Worm (Caenorhabditis elegans) whole organism, L1 larva: Measurements from ENCODE around the gene F59B10.6.

Source experiments
- ceh-8 ChIP-seq: fragments of 200-800 bp; sonication (Bioruptor generic); optimal IDR thresholded peaks from 2 replicates; lab custom pipeline; 2018; ENCODE audit warnings: mild to moderate bottlenecking, missing genetic modification characterization, moderate library complexity, missing compliant biosample characterization
- elt-3 ChIP-seq, 6 experiments: fragments of 150-350 bp in 1 of 6; sonication (generic microtip); optimal IDR thresholded peaks; 2 replicates each; lab custom pipeline; 2017 to 2018; ENCODE audit warnings: missing biosample characterization in 6 of 6, missing genetic modification characterization in 6 of 6, inconsistent platforms in 1 of 6
- fkh-10 ChIP-seq: sonication (generic microtip); optimal IDR thresholded peaks from 2 replicates; lab custom pipeline; 2017; ENCODE audit warnings: missing biosample characterization, missing genetic modification reagents, missing genetic modification characterization
- fos-1 ChIP-seq: fragments of 150-350 bp; optimal IDR thresholded peaks from 2 replicates; lab custom pipeline; 2014; ENCODE audit warnings: missing biosample characterization, missing genetic modification characterization
- grh-1 ChIP-seq: fragments of 200-800 bp; sonication (Bioruptor generic); IDR thresholded peaks from 2 replicates; pipeline ENCODE4 v1.3.6; 2022; ENCODE audit warnings: missing genetic modification reagents, missing genetic modification characterization, missing compliant biosample characterization
- lir-3 ChIP-seq: sonication (generic microtip); optimal IDR thresholded peaks from 2 replicates; lab custom pipeline; 2016; ENCODE audit warnings: mild to moderate bottlenecking, missing genetic modification characterization, moderate library complexity, missing compliant biosample characterization; ENCODE audit not compliant: poor library complexity
- nhr-12 ChIP-seq: sonication (generic microtip); optimal IDR thresholded peaks from 2 replicates; lab custom pipeline; 2017; ENCODE audit warnings: missing biosample characterization, missing genetic modification characterization
- nhr-28 ChIP-seq: fragments of 150-350 bp; optimal IDR thresholded peaks from 2 replicates; lab custom pipeline; 2014; ENCODE audit warnings: missing biosample characterization, missing genetic modification characterization
- rnt-1 ChIP-seq: sonication (generic microtip); optimal IDR thresholded peaks from 2 replicates; lab custom pipeline; 2016; ENCODE audit warnings: mild to moderate bottlenecking, missing genetic modification characterization, moderate library complexity, missing compliant biosample characterization
- tbx-2 ChIP-seq: sonication (generic microtip); optimal IDR thresholded peaks from 2 replicates; lab custom pipeline; 2016; ENCODE audit warnings: missing genetic modification characterization, missing compliant biosample characterization
- ztf-11 ChIP-seq, 2 experiments: sonication (generic microtip); optimal IDR thresholded peaks; 2 replicates each; lab custom pipeline; 2016 to 2017; ENCODE audit warnings: missing genetic modification characterization in 2 of 2, missing biosample characterization in 1 of 2, missing compliant biosample characterization in 1 of 2
- ztf-4 ChIP-seq: fragments of 150-350 bp; optimal IDR thresholded peaks from 2 replicates; lab custom pipeline; 2014; ENCODE audit warnings: missing biosample characterization, missing genetic modification characterization

- no peak for TF ChIP-seq nhr-12 (tag; lab: Kevin White, UChicago)
- no peak for TF ChIP-seq fkh-10 (GFP tag; lab: Kevin White, UChicago)
- TF ChIP-seq nhr-28, result no peak
- no peak for TF ChIP-seq fos-1 (tag; lab: Kevin White, UChicago)
- no peak for TF ChIP-seq ztf-11 (tag; optimal IDR thresholded peaks at IDR 0.05; lab: Kevin White, UChicago)
- TF ChIP-seq elt-3 (tag; optimal IDR thresholded peaks at IDR 0.05; lab: Kevin White, UChicago), result peak in 1 of 6 experiments; percentile 8
- TF ChIP-seq lir-3 (tag; lab: Kevin White, UChicago), result no peak
- no peak for TF ChIP-seq tbx-2 (tag; lab: Kevin White, UChicago)
- TF ChIP-seq rnt-1, result no peak
- TF ChIP-seq grh-1 (GFP tag; lab: Robert Waterston, UW), result no peak
- TF ChIP-seq ztf-4 (tag; lab: Kevin White, UChicago), result no peak
- no peak for TF ChIP-seq ceh-8 (GFP tag; lab: Kevin White, UChicago)
These were observed 5.3 kb downstream of the F59B10.6 start, which contains the start of gene F59B10.4 for ce11 chrII:10519017-10519416.
